Worm (Caenorhabditis elegans) whole organism, late embryonic: ENCODE data around the gene acy-4.

Experiments
- K09A11.1 ChIP-seq: sonication (generic microtip); optimal IDR thresholded peaks from 2 replicates; lab custom pipeline; 2017; ENCODE audit warnings: antibody characterized with exemption, mild to moderate bottlenecking, missing genetic modification characterization, missing compliant biosample characterization; ENCODE audit not compliant: insufficient read depth
- ceh-9 ChIP-seq: sonication (generic microtip); optimal IDR thresholded peaks from 2 replicates; lab custom pipeline; 2016; ENCODE audit warnings: mild to moderate bottlenecking, missing genetic modification characterization, inconsistent platforms, missing compliant biosample characterization
- fkh-10 ChIP-seq: fragments of 150-350 bp; optimal IDR thresholded peaks from 2 replicates; lab custom pipeline; 2014; ENCODE audit warnings: missing biosample characterization, missing genetic modification reagents, missing genetic modification characterization
- nhr-11 ChIP-seq: fragments of 150-350 bp; optimal IDR thresholded peaks from 2 replicates; lab custom pipeline; 2014; ENCODE audit warnings: missing biosample characterization, missing genetic modification characterization
- pat-9 ChIP-seq: fragments of 200-800 bp; sonication (Bioruptor generic); optimal IDR thresholded peaks from 2 replicates; lab custom pipeline; 2018; ENCODE audit warnings: mild to moderate bottlenecking, missing genetic modification characterization, moderate library complexity, missing compliant biosample characterization
- sdc-2 ChIP-seq: sonication (generic microtip); optimal IDR thresholded peaks from 2 replicates; lab custom pipeline; 2016; ENCODE audit warnings: missing genotype, missing genetic modification characterization, missing compliant biosample characterization
- unc-55 ChIP-seq: sonication (generic microtip); optimal IDR thresholded peaks from 2 replicates; lab custom pipeline; 2017; ENCODE audit warnings: missing biosample characterization, missing genetic modification reagents, missing genetic modification characterization

ce11 chrV:5581312-5581711 lies 49.4 kb downstream of the acy-4 start, which contains the start of gene klc-2:
- TF ChIP-seq fkh-10 (GFP tag; lab: Kevin White, UChicago) (no peak), sdc-2 (tag; lab: Kevin White, UChicago) (no peak), nhr-11 (tag; lab: Kevin White, UChicago) (no peak), K09A11.1 (tag; lab: Kevin White, UChicago) (no peak), ceh-9 (no peak), pat-9 (tag; lab: Kevin White, UChicago) (no peak), unc-55 (no peak)
